Fruit fly (Drosophila melanogaster): Measurements from ENCODE around the gene CG3823.

Gene CG3823

DNA sequence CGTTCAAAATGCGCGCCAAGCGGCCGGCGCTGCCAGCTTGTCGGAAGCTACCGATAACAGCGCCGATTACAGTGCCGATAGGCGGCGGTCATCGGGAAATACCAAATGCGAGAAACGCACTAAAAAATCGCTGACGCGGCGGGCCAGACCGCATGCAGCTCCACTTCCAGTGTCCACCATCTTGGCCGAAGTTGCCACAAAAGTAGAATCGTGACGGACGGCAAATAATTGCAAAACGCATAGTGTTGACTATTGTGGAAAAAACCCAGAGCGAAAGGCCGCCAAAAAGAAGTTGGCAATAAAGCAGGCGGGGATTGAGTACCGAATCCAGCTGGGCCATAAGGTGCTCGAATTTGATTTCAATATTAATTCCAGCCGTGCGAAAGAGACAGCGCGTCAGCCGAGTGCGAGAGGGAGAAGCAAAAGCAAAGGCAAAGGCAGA lies 43.2 kb downstream of the CG3823 start, which contains the start of gene CG3847 (continued):
- TF ChIP-seq NC2α (GFP tag; optimal IDR thresholded peaks at IDR 0.05), result peak; percentile 18
- peak; percentile 18 for TF ChIP-seq CG13424 (tag; optimal IDR thresholded peaks at IDR 0.05)
- no peak for TF ChIP-seq NK7.1 (GFP tag; optimal IDR thresholded peaks at IDR 0.05)
- TF ChIP-seq eve (GFP tag; optimal IDR thresholded peaks at IDR 0.05), result no peak
- TF ChIP-seq D (optimal IDR thresholded peaks at IDR 0.05), result no peak
- TF ChIP-seq D (GFP tag; optimal IDR thresholded peaks at IDR 0.05), result no peak
- peak; percentile 26 for TF ChIP-seq CG10209 (GFP tag; optimal IDR thresholded peaks at IDR 0.05)
- no peak for TF ChIP-seq stc (GFP tag; IDR thresholded peaks at IDR 0.05)
- peak; percentile 46 for TF ChIP-seq CG3281 (GFP tag; optimal IDR thresholded peaks at IDR 0.05)
- TF ChIP-seq Max (GFP tag; optimal IDR thresholded peaks at IDR 0.05), result peak; percentile 13
- no peak for TF ChIP-seq ewg (GFP tag; optimal IDR thresholded peaks at IDR 0.05)
- TF ChIP-seq tap (tag; optimal IDR thresholded peaks at IDR 0.05), result no peak
- no peak for TF ChIP-seq CG14965 (GFP tag; optimal IDR thresholded peaks at IDR 0.05; ENCODE audit: borderline replicate concordance)
- TF ChIP-seq Hr3 (GFP tag; optimal IDR thresholded peaks at IDR 0.05), result peak; percentile 14
- TF ChIP-seq ase (GFP tag; IDR thresholded peaks at IDR 0.05), result no peak
- peak; percentile 99 for TF ChIP-seq pzg (GFP tag; optimal IDR thresholded peaks at IDR 0.05)
- TF ChIP-seq D19A (tag; optimal IDR thresholded peaks at IDR 0.05), result no peak
- 0 out of 3 replicates have a peak, but pooled peaks have one; percentile 19 for TF ChIP-seq Aef1 (GFP tag; IDR thresholded peaks at IDR 0.05)
- no peak for TF ChIP-seq CG9876 (GFP tag; optimal IDR thresholded peaks at IDR 0.05)
- 0 out of 2 replicates have a peak, but pooled peaks have one; percentile 6 for TF ChIP-seq peb (GFP tag; IDR thresholded peaks at IDR 0.05)
- TF ChIP-seq otp (GFP tag; IDR thresholded peaks at IDR 0.05), result 0 out of 3 replicates have a peak, but pooled peaks have one; percentile 48
- TF ChIP-seq gce (GFP tag; IDR thresholded peaks at IDR 0.05), result no peak
- peak; percentile 26 for TF ChIP-seq ind (GFP tag; optimal IDR thresholded peaks at IDR 0.05)
- TF ChIP-seq mld (GFP tag; IDR thresholded peaks at IDR 0.05; ENCODE audit: partially characterized antibody), result no peak
- peak; percentile 29 for TF ChIP-seq CG9609 (GFP tag; optimal IDR thresholded peaks at IDR 0.05)
- no peak for TF ChIP-seq Fer2 (tag; optimal IDR thresholded peaks at IDR 0.05)
- no peak for TF ChIP-seq sc (optimal IDR thresholded peaks at IDR 0.05)
- TF ChIP-seq sc (GFP tag; optimal IDR thresholded peaks at IDR 0.05), result no peak
- TF ChIP-seq CG11560 (tag; IDR thresholded peaks at IDR 0.05), result no peak
- TF ChIP-seq Dfd (GFP tag; optimal IDR thresholded peaks at IDR 0.05), result no peak
- peak; percentile 53 for TF ChIP-seq CG34376 (GFP tag; optimal IDR thresholded peaks at IDR 0.05)
- TF ChIP-seq amos (GFP tag; IDR thresholded peaks at IDR 0.05; ENCODE audit: partially characterized antibody), result peak; percentile 80
- TF ChIP-seq lab (GFP tag; optimal IDR thresholded peaks at IDR 0.05), result peak; percentile 52
- TF ChIP-seq CG6272 (GFP tag; IDR thresholded peaks at IDR 0.05), result 0 out of 2 replicates have a peak, but pooled peaks have one; percentile 16
- peak; percentile 43 for TF ChIP-seq nom (GFP tag; optimal IDR thresholded peaks at IDR 0.05)
- TF ChIP-seq CG7745 (tag; optimal IDR thresholded peaks at IDR 0.05), result no peak
- TF ChIP-seq kni (GFP tag; optimal IDR thresholded peaks at IDR 0.05), result peak; percentile 53
- no peak for TF ChIP-seq CG11398 (GFP tag; optimal IDR thresholded peaks at IDR 0.05)
- TF ChIP-seq D19B (GFP tag; optimal IDR thresholded peaks at IDR 0.05), result no peak
- no peak for TF ChIP-seq CG12071 (GFP tag; optimal IDR thresholded peaks at IDR 0.05)
- TF ChIP-seq CG7357 (GFP tag; IDR thresholded peaks at IDR 0.05), result no peak
- 0 out of 2 replicates have a peak, but pooled peaks have one; percentile 11 for TF ChIP-seq onecut (GFP tag; IDR thresholded peaks at IDR 0.05)
- peak; percentile 54; the same call in 1 of the 3 replicates for TF ChIP-seq CG11456 (GFP tag; IDR thresholded peaks at IDR 0.05)
- TF ChIP-seq ham (GFP tag; IDR thresholded peaks at IDR 0.05), result no peak
- TF ChIP-seq lbe (GFP tag; optimal IDR thresholded peaks at IDR 0.05), result no peak
- TF ChIP-seq salm (tag; optimal IDR thresholded peaks at IDR 0.05), result no peak
- no peak for TF ChIP-seq cwo (GFP tag; optimal IDR thresholded peaks at IDR 0.05)
- no peak for TF ChIP-seq CG30431 (GFP tag; optimal IDR thresholded peaks at IDR 0.05)
- peak; percentile 61 for TF ChIP-seq ato (GFP tag; IDR thresholded peaks at IDR 0.05; ENCODE audit: partially characterized antibody)
- TF ChIP-seq CG2199 (GFP tag; IDR thresholded peaks at IDR 0.05), result no peak
- TF ChIP-seq chm (GFP tag; IDR thresholded peaks at IDR 0.05), result peak; percentile 64; the same call in 1 of the 2 replicates

All from whole organism, embryonic.